Fruit fly (Drosophila melanogaster): Measurements from ENCODE around the gene COX5A.
A peak's percentile ranks its signal among the peaks of the same experiment; 100 is the strongest.

Gene COX5A

dm6 chr3R:11847379-11847778 is 28.2 kb downstream of the COX5A start (continued):
- peak; percentile 2 for TF ChIP-seq Hr4 (GFP tag; optimal IDR thresholded peaks at IDR 0.05)
- peak; percentile 4 for TF ChIP-seq OdsH (GFP tag; optimal IDR thresholded peaks at IDR 0.05)

DNA sequence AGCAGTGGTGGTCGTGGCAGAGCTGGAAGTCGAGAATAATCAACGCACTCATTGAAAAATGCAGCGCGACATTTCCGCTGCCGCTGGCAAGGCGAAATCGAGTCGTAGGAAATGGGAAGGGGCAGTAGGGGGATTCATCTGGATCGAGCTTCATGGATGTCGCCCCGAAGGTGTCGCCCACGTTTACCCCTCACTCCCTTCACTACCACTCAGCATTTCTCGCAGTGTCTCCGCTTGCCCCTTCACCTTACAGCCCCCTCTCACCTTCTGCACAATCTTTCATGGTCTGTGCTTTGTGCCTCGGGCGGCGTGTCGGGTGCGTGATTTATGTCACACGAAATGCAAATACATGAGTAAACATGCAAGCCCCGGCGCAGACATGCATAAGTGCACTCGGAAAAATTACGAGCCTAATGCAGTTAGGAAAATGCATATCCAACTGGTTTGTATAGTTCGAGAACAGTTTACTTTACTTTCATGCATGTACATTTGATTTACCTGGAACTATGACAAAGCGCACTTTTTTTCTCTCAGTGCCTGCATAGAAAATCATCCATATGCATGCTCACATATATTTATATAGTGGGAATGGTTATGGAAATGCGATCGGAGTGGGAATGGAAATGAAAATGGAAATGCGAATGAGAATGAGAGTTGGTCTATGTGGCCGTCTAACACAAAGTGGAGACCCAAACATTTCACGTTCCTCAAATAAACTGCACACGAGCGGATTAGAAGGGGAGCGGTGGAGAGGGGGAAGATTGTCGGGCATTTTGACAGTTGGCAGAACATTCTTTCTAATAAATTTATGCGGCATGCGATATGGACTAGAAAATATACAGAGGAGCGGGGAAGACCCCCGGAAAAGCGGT is 30.5 kb downstream of the COX5A start:
- peak; percentile 78 for TF ChIP-seq CG6792 (GFP tag; optimal IDR thresholded peaks at IDR 0.05)
- peak; percentile 60 for TF ChIP-seq Ets21C (GFP tag; optimal IDR thresholded peaks at IDR 0.05)
- peak; percentile 96 for TF ChIP-seq CG6163 (GFP tag; IDR thresholded peaks at IDR 0.05)
- peak; percentile 88 for TF ChIP-seq pdm3 (GFP tag; optimal IDR thresholded peaks at IDR 0.05)
- peak; percentile 73 for TF ChIP-seq spab (GFP tag; optimal IDR thresholded peaks at IDR 0.05)
- TF ChIP-seq CG1621 (tag; optimal IDR thresholded peaks at IDR 0.05), result peak; percentile 84
- TF ChIP-seq Met (GFP tag; optimal IDR thresholded peaks at IDR 0.05), result peak; percentile 77
- peak; percentile 85 for TF ChIP-seq CG11294 (GFP tag; IDR thresholded peaks at IDR 0.05)
- peak; percentile 76 for TF ChIP-seq Sox102F (GFP tag; optimal IDR thresholded peaks at IDR 0.05)
- TF ChIP-seq salr (GFP tag; optimal IDR thresholded peaks at IDR 0.05), result peak; percentile 78 to 88
- TF ChIP-seq esn (GFP tag; optimal IDR thresholded peaks at IDR 0.05), result peak; percentile 77
- peak; percentile 83 for TF ChIP-seq CG4318 (GFP tag; optimal IDR thresholded peaks at IDR 0.05)
- peak; percentile 73 for TF ChIP-seq lz (GFP tag; optimal IDR thresholded peaks at IDR 0.05)
- TF ChIP-seq CG15336 (GFP tag; IDR thresholded peaks at IDR 0.05), result peak; percentile 89
- TF ChIP-seq OdsH (GFP tag; optimal IDR thresholded peaks at IDR 0.05), result peak; percentile 90
- TF ChIP-seq Ets96B (tag; optimal IDR thresholded peaks at IDR 0.05), result peak; percentile 87
- TF ChIP-seq Hr38 (GFP tag; optimal IDR thresholded peaks at IDR 0.05), result peak; percentile 68
- TF ChIP-seq CG7368 (GFP tag; optimal IDR thresholded peaks at IDR 0.05), result peak; percentile 89
- TF ChIP-seq Lpt (GFP tag; optimal IDR thresholded peaks at IDR 0.05), result peak; percentile 89
- TF ChIP-seq eg (GFP tag; IDR thresholded peaks at IDR 0.05), result peak; percentile 93
- TF ChIP-seq Smox (GFP tag; optimal IDR thresholded peaks at IDR 0.05), result peak; percentile 70
- TF ChIP-seq CG16779 (tag; optimal IDR thresholded peaks at IDR 0.05), result peak; percentile 72
- peak; percentile 81 for TF ChIP-seq CG3032 (tag; optimal IDR thresholded peaks at IDR 0.05)
- TF ChIP-seq Eip78C (GFP tag), result peak; percentile 96
- TF ChIP-seq Sox15 (GFP tag; optimal IDR thresholded peaks at IDR 0.05), result peak; percentile 75
- peak; percentile 81 for TF ChIP-seq CG6276 (GFP tag; optimal IDR thresholded peaks at IDR 0.05)
- TF ChIP-seq Sox14 (GFP tag; optimal IDR thresholded peaks at IDR 0.05), result peak; percentile 89
- peak; percentile 81 for TF ChIP-seq dsx (GFP tag; optimal IDR thresholded peaks at IDR 0.05; ENCODE audit: poor library complexity, severe bottlenecking)
- TF ChIP-seq CG6854 (GFP tag; optimal IDR thresholded peaks at IDR 0.05), result peak; percentile 15
- TF ChIP-seq CG8119 (GFP tag; IDR thresholded peaks at IDR 0.05), result peak; percentile 90
- TF ChIP-seq CG9139 (GFP tag; optimal IDR thresholded peaks at IDR 0.05), result peak; percentile 67
- TF ChIP-seq CG8319 (GFP tag; optimal IDR thresholded peaks at IDR 0.05), result peak; percentile 65
- peak; percentile 80 for TF ChIP-seq fkh (GFP tag; optimal IDR thresholded peaks at IDR 0.05)
- TF ChIP-seq CG34406 (GFP tag; optimal IDR thresholded peaks at IDR 0.05), result peak; percentile 69
- TF ChIP-seq Eip93F (GFP tag; optimal IDR thresholded peaks at IDR 0.05), result no peak
- TF ChIP-seq topi (GFP tag; optimal IDR thresholded peaks at IDR 0.05), result peak; percentile 76
- peak; percentile 81 for TF ChIP-seq cyc (GFP tag; optimal IDR thresholded peaks at IDR 0.05)
- TF ChIP-seq CG11762 (GFP tag; optimal IDR thresholded peaks at IDR 0.05; ENCODE audit: insufficient read depth), result peak; percentile 71
- TF ChIP-seq dac (GFP tag; optimal IDR thresholded peaks at IDR 0.05), result peak; percentile 79
- TF ChIP-seq ss (GFP tag; optimal IDR thresholded peaks at IDR 0.05), result peak; percentile 76 to 90
- peak; percentile 71 for TF ChIP-seq fd59A (GFP tag; optimal IDR thresholded peaks at IDR 0.05)
- peak; percentile 64 for TF ChIP-seq fd85E (GFP tag; optimal IDR thresholded peaks at IDR 0.05)
- TF ChIP-seq CG8632 (GFP tag; optimal IDR thresholded peaks at IDR 0.05), result peak; percentile 69
- peak; percentile 88 for TF ChIP-seq Eip75B (GFP tag; optimal IDR thresholded peaks at IDR 0.05)
- TF ChIP-seq Blimp-1 (GFP tag; optimal IDR thresholded peaks at IDR 0.05), result no peak
- peak; percentile 95 for TF ChIP-seq Hr4 (GFP tag; optimal IDR thresholded peaks at IDR 0.05)
- TF ChIP-seq CG3919 (GFP tag; optimal IDR thresholded peaks at IDR 0.05), result peak; percentile 92

Measured in whole organism, prepupa.